ENCODE assay signal across 1 worm cellular context in genomic region chrII:14040204-14040842, ce11.
TF ChIP-seq lines count a peak whose summit lies in the region.

No protein-coding gene starts in this region.

TF ChIP-seq in whole organism, L1 larva, 84 proteins besides CTCF, POLR2A, EP300 and RAD21 (continued from another document):
- TF ChIP-seq dsc-1 (tag; optimal IDR thresholded peaks at IDR 0.05; lab: Kevin White, UChicago) (peak; percentile 89), sox-4 (tag; optimal IDR thresholded peaks at IDR 0.05; lab: Kevin White, UChicago) (peak; percentile 61)
TF ChIP-seq in whole organism, L1 larva: peak in this region for 60.
